Worm (Caenorhabditis elegans): ENCODE results near the gene asna-1.

DNA sequence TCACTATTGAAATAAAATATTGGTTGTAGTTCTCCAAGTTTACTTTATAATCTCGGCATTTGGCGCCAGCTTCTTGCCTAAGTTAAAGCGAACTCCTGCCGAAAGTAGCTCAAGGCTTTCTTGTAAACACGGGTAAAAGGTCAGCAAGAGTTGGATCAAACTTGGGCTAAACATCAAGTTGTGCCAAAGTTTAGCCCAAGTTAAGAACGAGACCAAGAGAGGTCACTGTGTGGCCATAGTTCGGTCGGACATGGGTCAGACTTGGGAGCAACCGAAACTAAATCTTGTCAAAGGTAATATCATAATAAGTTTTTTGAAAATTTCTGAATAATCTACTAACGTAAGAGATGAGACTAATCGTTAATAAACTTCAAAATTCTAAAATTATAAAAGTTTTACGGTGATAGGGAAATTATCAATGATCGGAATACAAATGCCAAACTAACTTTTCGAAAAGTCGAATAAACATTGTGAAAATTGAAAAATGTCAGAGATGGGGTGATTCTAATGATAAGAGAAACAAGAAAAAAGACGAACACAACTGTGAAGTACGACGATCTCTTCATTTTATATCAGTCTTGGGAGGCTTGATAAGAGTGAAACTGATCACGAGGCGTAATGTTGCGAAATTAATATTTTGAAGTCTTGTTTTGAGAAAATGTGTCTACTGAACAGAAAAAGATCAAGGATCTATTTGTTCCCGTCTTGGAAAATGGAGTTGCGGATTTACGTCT is 26.8 kb upstream of the asna-1 start:
- TF ChIP-seq ama-1 (optimal IDR thresholded peaks at IDR 0.05) (peak; percentile 14), ztf-4 (tag; optimal IDR thresholded peaks at IDR 0.05) (no peak)
